Worm (Caenorhabditis elegans) whole organism, young adult: ENCODE measurements around the gene glb-29.

Experiments
- B0035.1 ChIP-seq: sonication (generic microtip); optimal IDR thresholded peaks from 2 replicates; lab custom pipeline; 2016; ENCODE audit warnings: missing genetic modification characterization, mild to moderate bottlenecking, missing compliant biosample characterization, missing genotype, missing genetic modification reagents
- C06A6.2 ChIP-seq: fragments of 200-800 bp; sonication (Bioruptor generic); conservative IDR thresholded peaks from 2 replicates; pipeline ENCODE4 v1.3.6; 2022; ENCODE audit warnings: missing genetic modification characterization, missing compliant biosample characterization
- C17E4.6 ChIP-seq: fragments of 200-800 bp; sonication (Bioruptor generic); IDR thresholded peaks from 2 replicates; pipeline ENCODE4 v1.3.6; 2022; ENCODE audit warnings: missing genetic modification reagents, missing genetic modification characterization, missing compliant biosample characterization
- D2030.7 ChIP-seq: fragments of 200-800 bp; sonication (Bioruptor generic); IDR thresholded peaks from 2 replicates; pipeline ENCODE4 v1.3.6; 2022; ENCODE audit warnings: missing genetic modification reagents, missing genetic modification characterization, missing compliant biosample characterization
- F22D6.2 ChIP-seq: sonication (generic microtip); optimal IDR thresholded peaks from 2 replicates; lab custom pipeline; 2016; ENCODE audit warnings: mild to moderate bottlenecking, missing genetic modification characterization, missing compliant biosample characterization
- F49E8.2 ChIP-seq: sonication (generic microtip); optimal IDR thresholded peaks from 3 replicates; lab custom pipeline; 2017; ENCODE audit warnings: missing genetic modification characterization, mild to moderate bottlenecking, missing compliant biosample characterization, antibody characterized with exemption, moderate library complexity; ENCODE audit not compliant: insufficient read depth
- F57A8.1 ChIP-seq: fragments of 200-800 bp; sonication (Bioruptor generic); optimal IDR thresholded peaks from 2 replicates; lab custom pipeline; 2018; ENCODE audit warnings: mild to moderate bottlenecking, missing genetic modification characterization, moderate library complexity, missing compliant biosample characterization
- K12H6.12 ChIP-seq: fragments of 200-800 bp; sonication (Bioruptor generic); optimal IDR thresholded peaks from 2 replicates; lab custom pipeline; 2018; ENCODE audit warnings: mild to moderate bottlenecking, missing genetic modification characterization, missing compliant biosample characterization
- akir-1 ChIP-seq: fragments of 200-800 bp; sonication (Bioruptor generic); optimal IDR thresholded peaks from 2 replicates; lab custom pipeline; 2018; ENCODE audit warnings: mild to moderate bottlenecking, missing genetic modification characterization, moderate library complexity, missing compliant biosample characterization
- aptf-3 ChIP-seq: fragments of 200-800 bp; sonication (Bioruptor generic); IDR thresholded peaks from 2 replicates; pipeline ENCODE4 v1.3.6; 2022; ENCODE audit warnings: missing genetic modification characterization, missing compliant biosample characterization
- atf-7 ChIP-seq: sonication (generic microtip); optimal IDR thresholded peaks from 2 replicates; lab custom pipeline; 2017; ENCODE audit warnings: mild to moderate bottlenecking, missing genetic modification characterization, missing compliant biosample characterization
- athp-1 ChIP-seq: sonication (generic microtip); optimal IDR thresholded peaks from 2 replicates; lab custom pipeline; 2017; ENCODE audit warnings: mild to moderate bottlenecking, missing genetic modification characterization, missing compliant biosample characterization
- attf-5 ChIP-seq: fragments of 200-800 bp; sonication (Bioruptor generic); optimal IDR thresholded peaks from 2 replicates; lab custom pipeline; 2018; ENCODE audit warnings: mild to moderate bottlenecking, missing genetic modification characterization, missing compliant biosample characterization
- attf-6 ChIP-seq: fragments of 200-800 bp; sonication (Bioruptor generic); IDR thresholded peaks from 2 replicates; pipeline ENCODE4 v1.3.6; 2022; ENCODE audit warnings: missing genetic modification reagents, missing genetic modification characterization, missing compliant biosample characterization
- ccch-3 ChIP-seq: fragments of 200-800 bp; sonication (Bioruptor generic); optimal IDR thresholded peaks from 2 replicates; lab custom pipeline; 2018; ENCODE audit warnings: mild to moderate bottlenecking, missing genetic modification characterization, missing compliant biosample characterization
- cebp-2 ChIP-seq: fragments of 200-800 bp; sonication (Bioruptor generic); IDR thresholded peaks from 2 replicates; pipeline ENCODE4 v1.3.6; 2022; ENCODE audit warnings: missing genetic modification characterization, missing compliant biosample characterization
- ceh-79 ChIP-seq: sonication (generic microtip); optimal IDR thresholded peaks from 2 replicates; lab custom pipeline; 2017; ENCODE audit warnings: mild to moderate bottlenecking, missing genetic modification characterization, missing compliant biosample characterization
- ceh-91 ChIP-seq: fragments of 200-800 bp; sonication (Bioruptor generic); IDR thresholded peaks from 2 replicates; pipeline ENCODE4 v1.3.6; 2022; ENCODE audit warnings: missing genetic modification reagents, missing genetic modification characterization, missing compliant biosample characterization
- dpl-1 ChIP-seq: fragments of 150-350 bp; optimal IDR thresholded peaks from 2 replicates; lab custom pipeline; 2014; ENCODE audit warnings: missing biosample characterization, missing genetic modification reagents, missing genetic modification characterization
- egl-18 ChIP-seq: fragments of 200-800 bp; sonication (Bioruptor generic); IDR thresholded peaks from 2 replicates; pipeline ENCODE4 v1.3.6; 2022; ENCODE audit warnings: missing genetic modification reagents, missing genetic modification characterization, missing compliant biosample characterization
- egl-44 ChIP-seq: fragments of 200-800 bp; sonication (Bioruptor generic); IDR thresholded peaks from 2 replicates; pipeline ENCODE4 v1.3.6; 2022; ENCODE audit warnings: missing genetic modification reagents, missing genetic modification characterization, missing compliant biosample characterization
- egrh-3 ChIP-seq: fragments of 200-800 bp; sonication (Bioruptor generic); IDR thresholded peaks from 2 replicates; pipeline ENCODE4 v1.3.6; 2022; ENCODE audit warnings: missing genetic modification reagents, missing genetic modification characterization, missing compliant biosample characterization
- ets-4 ChIP-seq: fragments of 200-800 bp; sonication (Bioruptor generic); optimal IDR thresholded peaks from 2 replicates; lab custom pipeline; 2018; ENCODE audit warnings: mild to moderate bottlenecking, missing genetic modification characterization, missing compliant biosample characterization
- hlh-12 ChIP-seq: sonication (generic microtip); optimal IDR thresholded peaks from 2 replicates; lab custom pipeline; 2016; ENCODE audit warnings: missing genetic modification characterization, missing compliant biosample characterization
- hlh-26 ChIP-seq: fragments of 200-800 bp; sonication (Bioruptor generic); conservative IDR thresholded peaks from 2 replicates; pipeline ENCODE4 v1.3.6; 2022; ENCODE audit warnings: missing genetic modification reagents, missing genetic modification characterization, missing compliant biosample characterization
- hmg-1.2 ChIP-seq: fragments of 200-800 bp; sonication (Bioruptor generic); IDR thresholded peaks from 2 replicates; pipeline ENCODE4 v1.3.6; 2022; ENCODE audit warnings: missing genetic modification reagents, missing genetic modification characterization, missing compliant biosample characterization
- lag-1 ChIP-seq: fragments of 200-800 bp; sonication (Bioruptor generic); IDR thresholded peaks from 2 replicates; pipeline ENCODE4 v1.3.6; 2022; ENCODE audit warnings: missing genetic modification reagents, missing genetic modification characterization, missing compliant biosample characterization
- lsy-27 ChIP-seq: sonication (generic microtip); optimal IDR thresholded peaks from 2 replicates; lab custom pipeline; 2017; ENCODE audit warnings: missing genetic modification characterization, mild to moderate bottlenecking, missing compliant biosample characterization, antibody characterized with exemption, missing genotype, borderline replicate concordance; ENCODE audit not compliant: insufficient read depth
- mcd-1 ChIP-seq: fragments of 200-800 bp; sonication (Bioruptor generic); IDR thresholded peaks from 2 replicates; pipeline ENCODE4 v1.3.6; 2022; ENCODE audit warnings: missing genetic modification reagents, missing genetic modification characterization, missing compliant biosample characterization
- mel-28 ChIP-seq: sonication (generic microtip); optimal IDR thresholded peaks from 2 replicates; lab custom pipeline; 2016; ENCODE audit warnings: borderline replicate concordance, mild to moderate bottlenecking, missing genetic modification characterization, missing compliant biosample characterization
- nfyb-1 ChIP-seq: fragments of 200-800 bp; sonication (Bioruptor generic); IDR thresholded peaks from 2 replicates; pipeline ENCODE4 v1.3.6; 2022; ENCODE audit warnings: missing genetic modification reagents, missing genetic modification characterization, missing compliant biosample characterization
- nhr-80 ChIP-seq: sonication (generic microtip); optimal IDR thresholded peaks from 2 replicates; lab custom pipeline; 2016; ENCODE audit warnings: missing genetic modification characterization, missing compliant biosample characterization
- rpc-1 ChIP-seq, 2 experiments: fragments of 150-350 bp in 1 of 2; sonication (generic microtip) in 1 of 2; optimal IDR thresholded peaks; 2 replicates each; lab custom pipeline; 2014 to 2018; ENCODE audit warnings: missing biosample characterization in 1 of 2, missing genetic modification characterization in 1 of 2, missing genetic modification reagents in 1 of 2, missing genotype in 1 of 2
- snpc-1.3 ChIP-seq: sonication (generic microtip); optimal IDR thresholded peaks from 2 replicates; lab custom pipeline; 2017; ENCODE audit warnings: missing genetic modification characterization, mild to moderate bottlenecking, missing compliant biosample characterization, antibody characterized with exemption, moderate library complexity, missing genotype, missing genetic modification reagents; ENCODE audit not compliant: insufficient read depth
- snpc-4 ChIP-seq, 5 experiments: fragments of 150-350 bp in 1 of 5; sonication (generic microtip) in 4 of 5; optimal IDR thresholded peaks; 2 replicates each; lab custom pipeline; 2014 to 2018; ENCODE audit warnings: missing genetic modification characterization in 5 of 5, missing biosample characterization in 3 of 5, antibody characterized with exemption in 2 of 5, mild to moderate bottlenecking in 2 of 5, missing compliant biosample characterization in 2 of 5, missing genotype in 2 of 5, moderate library complexity in 2 of 5, missing genetic modification reagents in 1 of 5
- tbp1 ChIP-seq: fragments of 200-800 bp; sonication (Bioruptor generic); optimal IDR thresholded peaks from 2 replicates; lab custom pipeline; 2018; ENCODE audit warnings: mild to moderate bottlenecking, missing genetic modification characterization, missing compliant biosample characterization
- xnd-1 ChIP-seq: sonication (generic microtip); optimal IDR thresholded peaks from 2 replicates; lab custom pipeline; 2016; ENCODE audit warnings: missing genotype, missing genetic modification reagents, missing genetic modification characterization, missing compliant biosample characterization
- zim-3 ChIP-seq: sonication (generic microtip); optimal IDR thresholded peaks from 2 replicates; lab custom pipeline; 2017; ENCODE audit warnings: mild to moderate bottlenecking, missing genetic modification characterization, moderate library complexity, missing compliant biosample characterization
- ztf-18 ChIP-seq: sonication (generic microtip); optimal IDR thresholded peaks from 2 replicates; lab custom pipeline; 2016; ENCODE audit warnings: missing genotype, mild to moderate bottlenecking, missing genetic modification characterization, missing compliant biosample characterization

Gene glb-29

DNA sequence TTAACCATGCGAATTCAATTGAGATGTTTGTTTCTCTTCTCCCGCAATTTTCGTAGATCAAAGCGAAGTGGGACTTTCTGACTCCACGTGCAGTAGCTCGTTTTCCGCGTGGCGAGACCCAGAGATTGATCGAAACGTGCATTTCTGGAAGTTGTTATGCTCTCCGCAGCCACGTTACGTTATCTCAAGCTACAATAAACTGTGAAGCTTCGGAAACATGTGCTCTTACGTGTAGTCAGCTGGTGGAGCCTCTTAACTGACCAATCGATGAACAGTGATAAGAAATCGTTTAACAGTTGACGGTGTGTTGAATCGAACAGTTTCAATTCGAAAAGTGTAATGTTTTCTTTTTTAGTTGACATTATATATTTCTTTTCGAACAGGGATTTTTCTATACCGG is 43.3 kb downstream of the glb-29 start (continued):
- TF ChIP-seq F22D6.2 (tag; lab: Kevin White, UChicago) = no peak
- no peak for TF ChIP-seq attf-6 (GFP tag; lab: Robert Waterston, UW)
- no peak for TF ChIP-seq mel-28
- no peak for TF ChIP-seq F57A8.1 (GFP tag; lab: Kevin White, UChicago)
- TF ChIP-seq ets-4 = no peak
- no peak for TF ChIP-seq ceh-91 (GFP tag; lab: Robert Waterston, UW)
- TF ChIP-seq egrh-3 (GFP tag; lab: Robert Waterston, UW) = no peak
- no peak for TF ChIP-seq hmg-1.2 (GFP tag; lab: Robert Waterston, UW)
- TF ChIP-seq aptf-3 (GFP tag; lab: Robert Waterston, UW) = no peak
- no peak for TF ChIP-seq mcd-1 (GFP tag; lab: Robert Waterston, UW)
- TF ChIP-seq zim-3 (tag; lab: Kevin White, UChicago) = no peak
- TF ChIP-seq cebp-2 (GFP tag; lab: Robert Waterston, UW) = no peak
- TF ChIP-seq akir-1 (GFP tag; lab: Kevin White, UChicago) = no peak
- peak; percentile 20 for TF ChIP-seq tbp1 (GFP tag; lab: Kevin White, UChicago)
- peak; percentile 62 for TF ChIP-seq nhr-80
- TF ChIP-seq C17E4.6 (GFP tag; lab: Robert Waterston, UW) = no peak
- TF ChIP-seq F49E8.2 (tag; lab: Kevin White, UChicago) = no peak
- peak; percentile 64; the same call in 1 of the 2 replicates for TF ChIP-seq nfyb-1 (GFP tag; lab: Robert Waterston, UW)
- TF ChIP-seq xnd-1 (tag; lab: Kevin White, UChicago) = no peak
- TF ChIP-seq hlh-12 (tag; lab: Kevin White, UChicago) = no peak
- no peak for TF ChIP-seq C06A6.2 (GFP tag; lab: Robert Waterston, UW)
- no peak for TF ChIP-seq ceh-79 (tag; lab: Kevin White, UChicago)
- no peak for TF ChIP-seq lag-1 (GFP tag; lab: Robert Waterston, UW)
- no peak for TF ChIP-seq athp-1 (tag; lab: Kevin White, UChicago)
- TF ChIP-seq B0035.1 (tag; lab: Kevin White, UChicago) = no peak
- TF ChIP-seq snpc-1.3 (tag; lab: Kevin White, UChicago) = no peak
- no peak for TF ChIP-seq dpl-1 (GFP tag; lab: Kevin White, UChicago)
- no peak for TF ChIP-seq atf-7
- TF ChIP-seq ztf-18 (tag; lab: Kevin White, UChicago) = no peak
- TF ChIP-seq lsy-27 (tag; lab: Kevin White, UChicago) = no peak
- TF ChIP-seq K12H6.12 (tag; lab: Kevin White, UChicago) = no peak
- TF ChIP-seq egl-18 = no peak
- no peak for TF ChIP-seq snpc-4 (GFP tag; optimal IDR thresholded peaks at IDR 0.05; lab: Kevin White, UChicago)
- no peak for TF ChIP-seq snpc-4 (tag; optimal IDR thresholded peaks at IDR 0.05; lab: Kevin White, UChicago)
- TF ChIP-seq egl-44 (GFP tag; lab: Robert Waterston, UW) = 0 out of 2 replicates have a peak, but pooled peaks have one; percentile 17
- no peak for TF ChIP-seq attf-5 (GFP tag; lab: Kevin White, UChicago)
- TF ChIP-seq D2030.7 (GFP tag; lab: Robert Waterston, UW) = no peak
- TF ChIP-seq ccch-3 (GFP tag; lab: Kevin White, UChicago) = no peak
- no peak for TF ChIP-seq rpc-1 (optimal IDR thresholded peaks at IDR 0.05; lab: Kevin White, UChicago)
- TF ChIP-seq rpc-1 (tag; optimal IDR thresholded peaks at IDR 0.05; lab: Kevin White, UChicago) = no peak
- TF ChIP-seq hlh-26 (GFP tag; lab: Robert Waterston, UW) = no peak
